Worm (Caenorhabditis elegans) whole organism, late embryonic: Measurements from ENCODE around the gene F11G11.13.
A peak's percentile ranks its signal among the peaks of the same experiment; 100 is the strongest.
"Not testable (repeated sequence)": the region's sequence is repeated elsewhere in the genome, so short reads cannot be mapped to it uniquely, and the experiment has no call there.

ENCODE experiments used
- C08G9.2 ChIP-seq: sonication (generic microtip); optimal IDR thresholded peaks from 2 replicates; lab custom pipeline; 2016; ENCODE audit warnings: mild to moderate bottlenecking, missing genetic modification characterization, moderate library complexity, missing compliant biosample characterization
- C38D4.7 ChIP-seq: fragments of 200-800 bp; sonication (Bioruptor generic); optimal IDR thresholded peaks from 2 replicates; lab custom pipeline; 2018; ENCODE audit warnings: mild to moderate bottlenecking, missing genetic modification characterization, moderate library complexity, missing compliant biosample characterization
- F13H6.1 ChIP-seq: sonication (generic microtip); optimal IDR thresholded peaks from 2 replicates; lab custom pipeline; 2016; ENCODE audit warnings: missing genetic modification characterization, missing compliant biosample characterization
- K02D7.2 ChIP-seq: sonication (generic microtip); optimal IDR thresholded peaks from 2 replicates; lab custom pipeline; 2017; ENCODE audit warnings: mild to moderate bottlenecking, missing genetic modification characterization, missing compliant biosample characterization
- T23F11.4 ChIP-seq: fragments of 200-800 bp; sonication (Bioruptor generic); optimal IDR thresholded peaks from 2 replicates; lab custom pipeline; 2018; ENCODE audit warnings: mild to moderate bottlenecking, missing genetic modification characterization, missing compliant biosample characterization
- Y22D7AL.16 ChIP-seq: sonication (generic microtip); optimal IDR thresholded peaks from 2 replicates; lab custom pipeline; 2016; ENCODE audit warnings: missing genetic modification characterization, missing compliant biosample characterization
- ahr-1 ChIP-seq: sonication (generic microtip); optimal IDR thresholded peaks from 2 replicates; lab custom pipeline; 2016; ENCODE audit warnings: missing genetic modification characterization, missing compliant biosample characterization
- ama-1 ChIP-seq: fragments of 150-350 bp; optimal IDR thresholded peaks from 2 replicates; lab custom pipeline; 2014
- ceh-14 ChIP-seq: sonication (generic microtip); optimal IDR thresholded peaks from 2 replicates; lab custom pipeline; 2016; ENCODE audit warnings: missing genotype, missing genetic modification characterization, missing compliant biosample characterization
- ceh-19 ChIP-seq: fragments of 200-800 bp; sonication (Bioruptor generic); optimal IDR thresholded peaks from 2 replicates; lab custom pipeline; 2018; ENCODE audit warnings: mild to moderate bottlenecking, missing genetic modification characterization, missing compliant biosample characterization
- ceh-2 ChIP-seq: sonication (generic microtip); optimal IDR thresholded peaks from 2 replicates; lab custom pipeline; 2016; ENCODE audit warnings: missing genotype, missing genetic modification characterization, missing compliant biosample characterization
- ceh-30 ChIP-seq: fragments of 150-350 bp; optimal IDR thresholded peaks from 2 replicates; lab custom pipeline; 2014; ENCODE audit warnings: missing biosample characterization, missing genetic modification characterization
- ceh-45 ChIP-seq: fragments of 200-800 bp; sonication (Bioruptor generic); IDR thresholded peaks from 2 replicates; pipeline ENCODE4 v1.3.6; 2022; ENCODE audit warnings: missing genetic modification reagents, missing genetic modification characterization, missing compliant biosample characterization
- ceh-48 ChIP-seq: sonication (generic microtip); optimal IDR thresholded peaks from 2 replicates; lab custom pipeline; 2016; ENCODE audit warnings: missing genetic modification characterization, inconsistent platforms, missing compliant biosample characterization
- ceh-6 ChIP-seq: fragments of 200-800 bp; sonication (Bioruptor generic); optimal IDR thresholded peaks from 2 replicates; lab custom pipeline; 2018; ENCODE audit warnings: mild to moderate bottlenecking, missing genetic modification characterization, missing compliant biosample characterization
- ceh-9 ChIP-seq: sonication (generic microtip); optimal IDR thresholded peaks from 2 replicates; lab custom pipeline; 2016; ENCODE audit warnings: mild to moderate bottlenecking, missing genetic modification characterization, inconsistent platforms, missing compliant biosample characterization
- che-1 ChIP-seq: sonication (generic microtip); optimal IDR thresholded peaks from 2 replicates; lab custom pipeline; 2016; ENCODE audit warnings: mild to moderate bottlenecking, missing genetic modification characterization, missing compliant biosample characterization
- dmd-4 ChIP-seq: sonication (generic microtip); optimal IDR thresholded peaks from 2 replicates; lab custom pipeline; 2016; ENCODE audit warnings: borderline replicate concordance, missing genetic modification characterization, missing compliant biosample characterization
- elt-4 ChIP-seq: sonication (generic microtip); optimal IDR thresholded peaks from 2 replicates; lab custom pipeline; 2016; ENCODE audit warnings: missing genetic modification characterization, missing compliant biosample characterization
- ets-4 ChIP-seq: sonication (generic microtip); optimal IDR thresholded peaks from 2 replicates; lab custom pipeline; 2016; ENCODE audit warnings: missing genetic modification characterization, missing compliant biosample characterization
- eyg-1 ChIP-seq: sonication (generic microtip); optimal IDR thresholded peaks from 2 replicates; lab custom pipeline; 2016; ENCODE audit warnings: missing genotype, missing genetic modification characterization, missing compliant biosample characterization
- fax-1 ChIP-seq: sonication (generic microtip); optimal IDR thresholded peaks from 2 replicates; lab custom pipeline; 2016; ENCODE audit warnings: missing genotype, missing genetic modification characterization, missing compliant biosample characterization
- fkh-10 ChIP-seq: fragments of 150-350 bp; optimal IDR thresholded peaks from 2 replicates; lab custom pipeline; 2014; ENCODE audit warnings: missing biosample characterization, missing genetic modification reagents, missing genetic modification characterization
- gmeb-2 ChIP-seq: sonication (generic microtip); optimal IDR thresholded peaks from 2 replicates; lab custom pipeline; 2016; ENCODE audit warnings: missing genetic modification characterization, inconsistent platforms, missing compliant biosample characterization
- hlh-6 ChIP-seq: sonication (generic microtip); optimal IDR thresholded peaks from 2 replicates; lab custom pipeline; 2016; ENCODE audit warnings: missing genotype, missing genetic modification characterization, missing compliant biosample characterization
- lin-11 ChIP-seq: fragments of 200-800 bp; sonication (Bioruptor generic); optimal IDR thresholded peaks from 2 replicates; lab custom pipeline; 2018; ENCODE audit warnings: mild to moderate bottlenecking, missing genetic modification characterization, missing compliant biosample characterization
- madf-2 ChIP-seq: sonication (generic microtip); optimal IDR thresholded peaks from 2 replicates; lab custom pipeline; 2017; ENCODE audit warnings: missing genetic modification characterization, missing compliant biosample characterization
- nfya-1 ChIP-seq: sonication (generic microtip); optimal IDR thresholded peaks from 2 replicates; lab custom pipeline; 2017; ENCODE audit warnings: missing genetic modification characterization, mild to moderate bottlenecking, missing compliant biosample characterization, antibody characterized with exemption, moderate library complexity
- nhr-232 ChIP-seq: sonication (generic microtip); optimal IDR thresholded peaks from 2 replicates; lab custom pipeline; 2016; ENCODE audit warnings: missing genetic modification characterization, missing compliant biosample characterization
- npax-4 ChIP-seq: sonication (generic microtip); optimal IDR thresholded peaks from 2 replicates; lab custom pipeline; 2016; ENCODE audit warnings: missing genetic modification characterization, missing compliant biosample characterization
- pag-3 ChIP-seq: sonication (generic microtip); optimal IDR thresholded peaks from 2 replicates; lab custom pipeline; 2016; ENCODE audit warnings: missing compliant biosample characterization, missing genetic modification characterization, borderline replicate concordance
- pax-1 ChIP-seq: fragments of 150-350 bp; optimal IDR thresholded peaks from 2 replicates; lab custom pipeline; 2014; ENCODE audit warnings: missing biosample characterization, missing genetic modification characterization
- pqm-1 ChIP-seq: sonication (generic microtip); optimal IDR thresholded peaks from 2 replicates; lab custom pipeline; 2016; ENCODE audit warnings: missing genetic modification characterization, missing compliant biosample characterization
- pros-1 ChIP-seq: fragments of 150-350 bp; optimal IDR thresholded peaks from 2 replicates; lab custom pipeline; 2014; ENCODE audit warnings: missing biosample characterization, missing genetic modification reagents, missing genetic modification characterization
- ref-2 ChIP-seq: sonication (generic microtip); optimal IDR thresholded peaks from 2 replicates; lab custom pipeline; 2016; ENCODE audit warnings: missing genetic modification characterization, missing compliant biosample characterization
- rnt-1 ChIP-seq: sonication (generic microtip); optimal IDR thresholded peaks from 2 replicates; lab custom pipeline; 2016; ENCODE audit warnings: missing genetic modification characterization, missing compliant biosample characterization
- sox-2 ChIP-seq: fragments of 200-800 bp; sonication (Bioruptor generic); IDR thresholded peaks from 2 replicates; pipeline ENCODE4 v1.3.6; 2022; ENCODE audit warnings: missing genetic modification reagents, missing genetic modification characterization, missing compliant biosample characterization
- syd-9 ChIP-seq: sonication (generic microtip); optimal IDR thresholded peaks from 2 replicates; lab custom pipeline; 2016; ENCODE audit warnings: mild to moderate bottlenecking, missing genetic modification characterization, moderate library complexity, missing compliant biosample characterization
- tbx-7 ChIP-seq: sonication (generic microtip); optimal IDR thresholded peaks from 2 replicates; lab custom pipeline; 2016; ENCODE audit warnings: missing genotype, missing genetic modification characterization, missing compliant biosample characterization
- ttx-3 ChIP-seq: sonication (generic microtip); optimal IDR thresholded peaks from 2 replicates; lab custom pipeline; 2016; ENCODE audit warnings: missing genetic modification reagents, missing genetic modification characterization, missing compliant biosample characterization
- unc-42 ChIP-seq: sonication (generic microtip); optimal IDR thresholded peaks from 2 replicates; lab custom pipeline; 2016; ENCODE audit warnings: missing genotype, missing genetic modification characterization, missing compliant biosample characterization
- unc-55 ChIP-seq: sonication (generic microtip); optimal IDR thresholded peaks from 2 replicates; lab custom pipeline; 2017; ENCODE audit warnings: missing biosample characterization, missing genetic modification reagents, missing genetic modification characterization
- unc-86 ChIP-seq: sonication (generic microtip); optimal IDR thresholded peaks from 2 replicates; lab custom pipeline; 2016; ENCODE audit warnings: missing genetic modification characterization, missing compliant biosample characterization

Gene F11G11.13

DNA sequence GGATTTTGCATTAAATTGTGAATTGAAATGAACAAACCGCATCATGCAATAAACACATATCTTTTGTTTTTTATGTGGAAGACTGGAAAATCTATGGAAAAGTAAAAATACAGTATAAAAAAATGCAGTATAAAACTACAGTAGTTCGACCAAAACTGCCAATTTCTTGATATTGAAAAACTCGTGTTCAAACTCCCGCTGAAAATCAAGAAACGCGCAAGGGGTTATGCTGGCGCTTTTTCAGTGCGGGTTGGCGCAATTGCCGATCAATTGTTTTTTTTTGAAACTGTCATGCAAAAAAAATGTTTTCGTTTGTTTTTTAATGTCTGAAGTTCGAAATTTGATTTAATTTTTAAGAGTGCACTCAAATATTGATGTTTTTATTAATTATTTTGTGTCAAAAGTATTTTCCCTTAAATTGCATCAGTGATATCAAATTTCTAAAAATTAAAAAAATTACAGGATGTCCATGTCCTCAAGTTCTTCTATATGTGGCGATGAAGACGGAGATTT, 24.3 kb downstream of the F11G11.13 start, which contains the start of gene dnj-9 (continued):
- TF ChIP-seq F13H6.1 (tag; lab: Kevin White, UChicago) (no peak), ama-1 (lab: Kevin White, UChicago) (no peak), pag-3 (tag; lab: Kevin White, UChicago) (no peak), ttx-3 (tag; lab: Kevin White, UChicago) (peak; percentile 30), ceh-14 (tag; lab: Kevin White, UChicago) (peak; percentile 72), K02D7.2 (no peak), nhr-232 (tag; lab: Kevin White, UChicago) (peak; percentile 6), elt-4 (tag; lab: Kevin White, UChicago) (no peak), hlh-6 (tag; lab: Kevin White, UChicago) (peak; percentile 14), npax-4 (tag; lab: Kevin White, UChicago) (peak; percentile 35), nfya-1 (tag; lab: Kevin White, UChicago) (peak; percentile 78), fkh-10 (GFP tag; lab: Kevin White, UChicago) (no peak), tbx-7 (tag; lab: Kevin White, UChicago) (no peak), unc-86 (tag; lab: Kevin White, UChicago) (peak; percentile 68), unc-55 (GFP tag; lab: Kevin White, UChicago) (peak; percentile 52), unc-42 (tag; lab: Kevin White, UChicago) (peak; percentile 76), gmeb-2 (peak; percentile 19), eyg-1 (tag; lab: Kevin White, UChicago) (no peak), T23F11.4 (GFP tag; lab: Kevin White, UChicago) (peak; percentile 40), dmd-4 (no peak), pros-1 (tag; lab: Kevin White, UChicago) (no peak), ceh-19 (no peak), ceh-48 (tag; lab: Kevin White, UChicago) (peak; percentile 30), che-1 (tag; lab: Kevin White, UChicago) (peak; percentile 24), ceh-2 (peak; percentile 29), ceh-45 (no peak)
- TF ChIP-seq, all 69 proteins: peak for 43

DNA sequence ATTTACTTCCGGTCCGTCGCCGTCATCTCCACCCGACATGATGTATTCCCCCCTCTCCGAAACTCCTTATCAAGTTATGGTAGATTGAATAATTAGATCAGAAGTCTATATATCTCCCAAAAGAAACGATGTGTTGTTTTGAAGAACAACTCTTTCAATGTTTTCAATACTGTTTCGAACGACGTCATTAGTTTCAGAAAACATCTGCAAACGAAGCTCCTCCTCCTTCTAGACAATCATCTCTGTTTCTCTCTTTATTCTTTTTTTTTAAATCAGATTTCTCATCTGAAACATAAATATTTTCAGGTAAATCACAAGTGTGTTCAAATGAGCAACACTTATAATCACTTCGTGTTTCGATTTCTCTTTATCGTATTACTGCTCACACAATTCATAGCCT, 26.1 kb downstream of the F11G11.13 start, which contains the start of gene T23B7.3:
Gene T23B7.3, plus strand, starts transcription at position 301 of the 400 bp plus-strand sequence.
- TF ChIP-seq ets-4: no peak
- TF ChIP-seq ceh-2: no peak
- no peak for TF ChIP-seq ceh-6
- TF ChIP-seq eyg-1 (tag; lab: Kevin White, UChicago): no peak
- TF ChIP-seq pax-1: no peak
- no peak for TF ChIP-seq C08G9.2 (tag; lab: Kevin White, UChicago)
- no peak for TF ChIP-seq sox-2 (GFP tag; lab: Robert Waterston, UW)
- no peak for TF ChIP-seq syd-9 (tag; lab: Kevin White, UChicago)
- TF ChIP-seq madf-2 (tag; lab: Kevin White, UChicago): no peak
- TF ChIP-seq ceh-48 (tag; lab: Kevin White, UChicago): no peak
- no peak for TF ChIP-seq ceh-9 (tag; lab: Kevin White, UChicago)
- TF ChIP-seq pqm-1: no peak

- TF ChIP-seq sox-2 (GFP tag; lab: Robert Waterston, UW); ceh-19; rnt-1 (tag; lab: Kevin White, UChicago): not testable (repeated sequence)
Observed at ce11 chrII:4842143-4842658, 33.8 kb downstream of the F11G11.13 start, which contains the start of the genes T23B7.2 and nspd-4. T23B7.2 (minus strand) TSS chrII:4842243. nspd-4 (plus strand) TSS chrII:4842608.

ce11 chrII:4837659-4838058, 38.3 kb downstream of the F11G11.13 start, which contains the start of gene C33F10.12:
C33F10.12 (minus strand) TSS chrII:4837759.
- TF ChIP-seq ahr-1 (tag; lab: Kevin White, UChicago): no peak
- TF ChIP-seq ceh-48 (tag; lab: Kevin White, UChicago): no peak
- TF ChIP-seq lin-11: no peak
- TF ChIP-seq che-1 (tag; lab: Kevin White, UChicago): no peak
- TF ChIP-seq ceh-6: no peak
- no peak for TF ChIP-seq ets-4
- no peak for TF ChIP-seq ceh-9 (tag; lab: Kevin White, UChicago)
- TF ChIP-seq ref-2 (tag; lab: Kevin White, UChicago): no peak
- no peak for TF ChIP-seq pax-1
- TF ChIP-seq hlh-6 (tag; lab: Kevin White, UChicago): no peak
- TF ChIP-seq fax-1 (tag; lab: Kevin White, UChicago): no peak
- no peak for TF ChIP-seq ceh-30 (tag; lab: Kevin White, UChicago)
- TF ChIP-seq C38D4.7 (GFP tag; lab: Kevin White, UChicago): no peak
- TF ChIP-seq sox-2 (GFP tag; lab: Robert Waterston, UW): no peak
- no peak for TF ChIP-seq Y22D7AL.16 (tag; lab: Kevin White, UChicago)
